Fruit fly (Drosophila melanogaster) whole organism, adult: ENCODE data around the gene Drice.

ENCODE experiments used
- CG11617 ChIP-seq: fragments of 200-800 bp; sonication (Bioruptor generic); optimal IDR thresholded peaks from 2 replicates; lab custom pipeline; 2017; ENCODE audit warnings: mild to moderate bottlenecking, missing biosample characterization, missing genetic modification reagents, missing genetic modification characterization
- CG12768 ChIP-seq: fragments of 200-800 bp; sonication (Bioruptor generic); optimal IDR thresholded peaks from 2 replicates; lab custom pipeline; 2017; ENCODE audit warnings: missing biosample characterization, missing genetic modification characterization, mild to moderate bottlenecking, moderate library complexity, missing genetic modification reagents
- CG14711 ChIP-seq: fragments of 200-800 bp; sonication (Bioruptor generic); optimal IDR thresholded peaks from 2 replicates; lab custom pipeline; 2018; ENCODE audit warnings: missing biosample characterization, mild to moderate bottlenecking, missing genetic modification characterization, moderate library complexity
- CG1620 ChIP-seq: fragments of 200-800 bp; sonication (Bioruptor generic); optimal IDR thresholded peaks from 2 replicates; lab custom pipeline; 2016; ENCODE audit warnings: missing biosample characterization, missing genetic modification characterization
- CG33017 ChIP-seq: fragments of 200-800 bp; sonication (Bioruptor generic); optimal IDR thresholded peaks from 2 replicates; lab custom pipeline; 2018; ENCODE audit warnings: missing biosample characterization, mild to moderate bottlenecking, missing genetic modification characterization, moderate library complexity
- CG5204 ChIP-seq: fragments of 200-800 bp; sonication (Bioruptor generic); optimal IDR thresholded peaks from 2 replicates; lab custom pipeline; 2016; ENCODE audit warnings: missing biosample characterization, missing genetic modification characterization
- CG7045 ChIP-seq: fragments of 200-800 bp; sonication (Bioruptor generic); optimal IDR thresholded peaks from 2 replicates; lab custom pipeline; 2017; ENCODE audit warnings: missing biosample characterization, mild to moderate bottlenecking, missing genetic modification characterization
- CG7101 ChIP-seq: fragments of 200-800 bp; sonication (Bioruptor generic); optimal IDR thresholded peaks from 2 replicates; lab custom pipeline; 2018; ENCODE audit warnings: missing biosample characterization, mild to moderate bottlenecking, missing genetic modification characterization, moderate library complexity
- Clk ChIP-seq: fragments of 200-800 bp; sonication (Bioruptor generic); optimal IDR thresholded peaks from 2 replicates; lab custom pipeline; 2017; ENCODE audit warnings: missing biosample characterization, missing genetic modification characterization
- Crg-1 ChIP-seq: fragments of 200-800 bp; sonication (Bioruptor generic); optimal IDR thresholded peaks from 2 replicates; lab custom pipeline; 2016; ENCODE audit warnings: missing biosample characterization, missing genetic modification characterization
- Hr96 ChIP-seq: fragments of 200-800 bp; sonication (Bioruptor generic); optimal IDR thresholded peaks from 2 replicates; lab custom pipeline; 2016; ENCODE audit warnings: missing biosample characterization, missing genetic modification characterization
- Mnt ChIP-seq: fragments of 200-800 bp; sonication (Bioruptor generic); optimal IDR thresholded peaks from 2 replicates; lab custom pipeline; 2016; ENCODE audit warnings: missing biosample characterization, mild to moderate bottlenecking, missing genetic modification characterization
- bab1 ChIP-seq: fragments of 200-800 bp; sonication (Bioruptor generic); optimal IDR thresholded peaks from 3 replicates; lab custom pipeline; 2019; ENCODE audit warnings: missing biosample characterization, mild to moderate bottlenecking, missing genetic modification characterization, moderate library complexity
- cic ChIP-seq: fragments of 200-800 bp; sonication (Bioruptor generic); optimal IDR thresholded peaks from 2 replicates; lab custom pipeline; 2017; ENCODE audit warnings: missing biosample characterization, mild to moderate bottlenecking, missing genetic modification characterization, moderate library complexity
- cnc ChIP-seq, 2 experiments: fragments of >200 bp; optimal IDR thresholded peaks; 2 replicates each; lab custom pipeline; 2017
- kay ChIP-seq: fragments of 200-800 bp; sonication (Bioruptor generic); peaks from one replicate; lab custom pipeline; 2016; ENCODE audit warnings: missing biosample characterization, missing genetic modification characterization, borderline replicate concordance
- ovo ChIP-seq: fragments of 200-800 bp; sonication (Bioruptor generic); optimal IDR thresholded peaks from 2 replicates; lab custom pipeline; 2016; ENCODE audit warnings: missing biosample characterization, missing genetic modification characterization
- pad ChIP-seq: fragments of 200-800 bp; sonication (Bioruptor generic); optimal IDR thresholded peaks from 3 replicates; lab custom pipeline; 2017; ENCODE audit warnings: missing biosample characterization, missing genetic modification characterization, mild to moderate bottlenecking, moderate library complexity, missing genetic modification reagents
- tj ChIP-seq: fragments of 200-800 bp; sonication (Bioruptor generic); optimal IDR thresholded peaks from 3 replicates; lab custom pipeline; 2017; ENCODE audit warnings: missing biosample characterization, mild to moderate bottlenecking, missing genetic modification characterization, moderate library complexity
- toe ChIP-seq: fragments of 200-800 bp; sonication (Bioruptor generic); optimal IDR thresholded peaks from 2 replicates; lab custom pipeline; 2016; ENCODE audit warnings: missing biosample characterization, missing genetic modification characterization

The Drice gene

dm6 chr3R:29772795-29773331, 26.6 kb upstream of the Drice start:
- TF ChIP-seq Crg-1 (GFP tag; lab: Kevin White, UChicago) (no peak), Hr96 (GFP tag; lab: Kevin White, UChicago) (no peak), bab1 (GFP tag; lab: Kevin White, UChicago) (peak; percentile 23), CG11617 (no peak), CG33017 (tag; lab: Kevin White, UChicago) (peak; percentile 50), CG12768 (GFP tag; lab: Kevin White, UChicago) (peak; percentile 91), CG7101 (peak; percentile 5), tj (GFP tag; lab: Kevin White, UChicago) (peak; percentile 83), ovo (peak; percentile 49), pad (GFP tag; lab: Kevin White, UChicago) (peak; percentile 73), cic (GFP tag; lab: Kevin White, UChicago) (peak; percentile 88), CG7045 (GFP tag; lab: Kevin White, UChicago) (no peak), toe (GFP tag; lab: Kevin White, UChicago) (no peak), Mnt (GFP tag; lab: Kevin White, UChicago) (peak; percentile 79), CG1620 (no peak)

- TF ChIP-seq cic (GFP tag; lab: Kevin White, UChicago) (no peak), toe (GFP tag; lab: Kevin White, UChicago) (peak; percentile 87), CG7045 (GFP tag; lab: Kevin White, UChicago) (peak; percentile 86), tj (GFP tag; lab: Kevin White, UChicago) (peak; percentile 63), CG33017 (tag; lab: Kevin White, UChicago) (peak; percentile 74), Mnt (GFP tag; lab: Kevin White, UChicago) (peak; percentile 34), kay (GFP tag; lab: Kevin White, UChicago) (no peak), Hr96 (GFP tag; lab: Kevin White, UChicago) (peak; percentile 75), cnc (optimal IDR thresholded peaks at IDR 0.05; lab: Kevin White, UChicago) (peak in 1 of 2 experiments; percentile 8), CG14711 (tag; lab: Kevin White, UChicago) (peak; percentile 55), Clk (GFP tag; lab: Kevin White, UChicago) (peak; percentile 66), Crg-1 (GFP tag; lab: Kevin White, UChicago) (no peak), CG1620 (peak; percentile 62), CG5204 (GFP tag; lab: Kevin White, UChicago) (peak; percentile 93), CG12768 (GFP tag; lab: Kevin White, UChicago) (peak; percentile 83), ovo (peak; percentile 69), CG7101 (peak; percentile 84), bab1 (GFP tag; lab: Kevin White, UChicago) (peak; percentile 59), CG11617 (peak; percentile 88), pad (GFP tag; lab: Kevin White, UChicago) (peak; percentile 36)
Observed at dm6 chr3R:29773833-29774324, 25.6 kb upstream of the Drice start.

- TF ChIP-seq CG7045 (GFP tag; lab: Kevin White, UChicago) (no peak), Crg-1 (GFP tag; lab: Kevin White, UChicago) (peak; percentile 38), pad (GFP tag; lab: Kevin White, UChicago) (no peak), bab1 (GFP tag; lab: Kevin White, UChicago) (no peak), cnc (optimal IDR thresholded peaks at IDR 0.05; lab: Kevin White, UChicago) (no peak), tj (GFP tag; lab: Kevin White, UChicago) (no peak), CG1620 (no peak), CG11617 (no peak), ovo (no peak), CG14711 (tag; lab: Kevin White, UChicago) (peak; percentile 68), cic (GFP tag; lab: Kevin White, UChicago) (peak; percentile 58), CG5204 (GFP tag; lab: Kevin White, UChicago) (no peak), Mnt (GFP tag; lab: Kevin White, UChicago) (peak; percentile 62), Clk (GFP tag; lab: Kevin White, UChicago) (no peak), kay (GFP tag; lab: Kevin White, UChicago) (no peak), Hr96 (GFP tag; lab: Kevin White, UChicago) (no peak), toe (GFP tag; lab: Kevin White, UChicago) (no peak), CG33017 (tag; lab: Kevin White, UChicago) (no peak), CG7101 (no peak), CG12768 (GFP tag; lab: Kevin White, UChicago) (peak; percentile 8)
Observed at dm6 chr3R:29774360-29775193, 24.9 kb upstream of the Drice start.

- TF ChIP-seq Clk (GFP tag; lab: Kevin White, UChicago) (peak; percentile 3), Mnt (GFP tag; lab: Kevin White, UChicago) (peak; percentile 1), ovo (no peak), tj (GFP tag; lab: Kevin White, UChicago) (peak; percentile 62), cnc (optimal IDR thresholded peaks at IDR 0.05; lab: Kevin White, UChicago) (no peak)
Observed at dm6 chr3R:29775755-29776686, 23.4 kb upstream of the Drice start.
